Worm (Caenorhabditis elegans) whole organism, midembryonic: ENCODE measurements around the gene C14B9.8.

Source experiments
- T22C8.4 ChIP-seq: fragments of 200-800 bp; sonication (Bioruptor generic); IDR thresholded peaks from 2 replicates; pipeline ENCODE4 v1.3.6; 2022; ENCODE audit warnings: missing genetic modification characterization, missing compliant biosample characterization
- cog-1 ChIP-seq: sonication (generic microtip); optimal IDR thresholded peaks from 2 replicates; lab custom pipeline; 2016; ENCODE audit warnings: missing genetic modification characterization, missing compliant biosample characterization
- flt-1 ChIP-seq: fragments of 200-800 bp; sonication (Bioruptor generic); IDR thresholded peaks from 2 replicates; pipeline ENCODE4 v1.3.6; 2022; ENCODE audit warnings: missing genetic modification characterization, missing compliant biosample characterization
- ref-1 ChIP-seq: fragments of 200-800 bp; sonication (Bioruptor generic); conservative IDR thresholded peaks from 2 replicates; pipeline ENCODE4 v1.3.6; 2022; ENCODE audit warnings: missing genetic modification reagents, missing genetic modification characterization, missing compliant biosample characterization
- tab-1 ChIP-seq: fragments of 200-800 bp; sonication (Bioruptor generic); IDR thresholded peaks from 2 replicates; pipeline ENCODE4 v1.3.6; 2022; ENCODE audit warnings: missing genetic modification characterization, missing compliant biosample characterization
- ztf-23 ChIP-seq: fragments of 200-800 bp; sonication (Bioruptor generic); IDR thresholded peaks from 2 replicates; pipeline ENCODE4 v1.3.6; 2022; ENCODE audit warnings: missing genetic modification reagents, missing genetic modification characterization, missing compliant biosample characterization
- ztf-29 ChIP-seq: fragments of 200-800 bp; sonication (Bioruptor generic); IDR thresholded peaks from 2 replicates; pipeline ENCODE4 v1.3.6; 2022; ENCODE audit warnings: missing genetic modification reagents, missing genetic modification characterization, missing compliant biosample characterization

ce11 chrIII:8105771-8106170 lies 38.7 kb downstream of the C14B9.8 start:
- TF ChIP-seq ztf-23 (GFP tag; lab: Robert Waterston, UW) (no peak), T22C8.4 (no peak), flt-1 (GFP tag; lab: Robert Waterston, UW) (no peak), tab-1 (GFP tag; lab: Robert Waterston, UW) (no peak), ztf-29 (GFP tag; lab: Robert Waterston, UW) (no peak), cog-1 (tag; lab: Kevin White, UChicago) (no peak), ref-1 (GFP tag; lab: Robert Waterston, UW) (no peak)
